Worm (Caenorhabditis elegans) whole organism, young adult: Measurements from ENCODE around the gene F54D5.15.
A peak's percentile ranks its signal among the peaks of the same experiment; 100 is the strongest.

Experiments used
- B0261.1 ChIP-seq: sonication (generic microtip); optimal IDR thresholded peaks from 2 replicates; lab custom pipeline; 2016; ENCODE audit warnings: mild to moderate bottlenecking, missing genetic modification characterization, moderate library complexity, missing compliant biosample characterization
- B0336.3 ChIP-seq: fragments of 200-800 bp; sonication (Bioruptor generic); IDR thresholded peaks from 2 replicates; pipeline ENCODE4 v1.3.6; 2022; ENCODE audit warnings: missing genetic modification characterization, missing compliant biosample characterization
- F23B12.7 ChIP-seq: sonication (generic microtip); optimal IDR thresholded peaks from 2 replicates; lab custom pipeline; 2017; ENCODE audit warnings: missing genetic modification characterization, mild to moderate bottlenecking, missing compliant biosample characterization, antibody characterized with exemption, moderate library complexity; ENCODE audit not compliant: insufficient read depth
- F33H1.4 ChIP-seq: fragments of 200-800 bp; sonication (Bioruptor generic); IDR thresholded peaks from 2 replicates; pipeline ENCODE4 v1.3.6; 2022; ENCODE audit warnings: missing genetic modification reagents, missing genetic modification characterization, missing compliant biosample characterization
- F49E8.2 ChIP-seq: sonication (generic microtip); optimal IDR thresholded peaks from 3 replicates; lab custom pipeline; 2017; ENCODE audit warnings: missing genetic modification characterization, mild to moderate bottlenecking, missing compliant biosample characterization, antibody characterized with exemption, moderate library complexity; ENCODE audit not compliant: insufficient read depth
- F52B5.7 ChIP-seq: sonication (generic microtip); optimal IDR thresholded peaks from 2 replicates; lab custom pipeline; 2016; ENCODE audit warnings: mild to moderate bottlenecking, missing genetic modification characterization, missing compliant biosample characterization
- F57A8.1 ChIP-seq: fragments of 200-800 bp; sonication (Bioruptor generic); optimal IDR thresholded peaks from 2 replicates; lab custom pipeline; 2018; ENCODE audit warnings: mild to moderate bottlenecking, missing genetic modification characterization, moderate library complexity, missing compliant biosample characterization
- Y53F4B.3 ChIP-seq: fragments of 200-800 bp; sonication (Bioruptor generic); IDR thresholded peaks from 2 replicates; pipeline ENCODE4 v1.3.6; 2022; ENCODE audit warnings: missing genetic modification reagents, missing genetic modification characterization, missing compliant biosample characterization
- Y53G8AR.9 ChIP-seq: fragments of 200-800 bp; sonication (Bioruptor generic); conservative IDR thresholded peaks from 2 replicates; pipeline ENCODE4 v1.3.6; 2022; ENCODE audit warnings: missing genetic modification reagents, missing genetic modification characterization, missing compliant biosample characterization
- Y56A3A.18 ChIP-seq: fragments of 200-800 bp; sonication (Bioruptor generic); IDR thresholded peaks from 2 replicates; pipeline ENCODE4 v1.3.6; 2022; ENCODE audit warnings: missing genetic modification reagents, missing genetic modification characterization, missing compliant biosample characterization
- Y79H2A.3 ChIP-seq: fragments of 200-800 bp; sonication (Bioruptor generic); conservative IDR thresholded peaks from 2 replicates; pipeline ENCODE4 v1.3.6; 2022; ENCODE audit warnings: missing genetic modification reagents, missing genetic modification characterization, missing compliant biosample characterization
- Y95B8A.8 ChIP-seq: fragments of 200-800 bp; sonication (Bioruptor generic); IDR thresholded peaks from 2 replicates; pipeline ENCODE4 v1.3.6; 2022; ENCODE audit warnings: missing genetic modification reagents, missing genetic modification characterization, missing compliant biosample characterization
- ZK185.1 ChIP-seq: sonication (generic microtip); optimal IDR thresholded peaks from 2 replicates; lab custom pipeline; 2016; ENCODE audit warnings: mild to moderate bottlenecking, missing genetic modification characterization, missing compliant biosample characterization; ENCODE audit not compliant: poor library complexity, severe bottlenecking
- akir-1 ChIP-seq: fragments of 200-800 bp; sonication (Bioruptor generic); optimal IDR thresholded peaks from 2 replicates; lab custom pipeline; 2018; ENCODE audit warnings: mild to moderate bottlenecking, missing genetic modification characterization, moderate library complexity, missing compliant biosample characterization
- attf-5 ChIP-seq: fragments of 200-800 bp; sonication (Bioruptor generic); optimal IDR thresholded peaks from 2 replicates; lab custom pipeline; 2018; ENCODE audit warnings: mild to moderate bottlenecking, missing genetic modification characterization, missing compliant biosample characterization
- attf-6 ChIP-seq: fragments of 200-800 bp; sonication (Bioruptor generic); IDR thresholded peaks from 2 replicates; pipeline ENCODE4 v1.3.6; 2022; ENCODE audit warnings: missing genetic modification reagents, missing genetic modification characterization, missing compliant biosample characterization
- ccch-3 ChIP-seq: fragments of 200-800 bp; sonication (Bioruptor generic); optimal IDR thresholded peaks from 2 replicates; lab custom pipeline; 2018; ENCODE audit warnings: mild to moderate bottlenecking, missing genetic modification characterization, missing compliant biosample characterization
- cebp-1 ChIP-seq, 2 experiments: fragments of 200-800 bp in 1 of 2; sonication (Bioruptor generic) in 1 of 2; sonication (generic microtip) in 1 of 2; IDR thresholded peaks in 1 of 2; optimal IDR thresholded peaks in 1 of 2; 2 replicates each; pipeline versions ENCODE4 v1.3.6 to Lab custom; 2017 to 2022; ENCODE audit warnings: missing compliant biosample characterization in 2 of 2, missing genetic modification characterization in 2 of 2, mild to moderate bottlenecking in 1 of 2, missing genetic modification reagents in 1 of 2, moderate library complexity in 1 of 2
- cebp-2 ChIP-seq: fragments of 200-800 bp; sonication (Bioruptor generic); IDR thresholded peaks from 2 replicates; pipeline ENCODE4 v1.3.6; 2022; ENCODE audit warnings: missing genetic modification characterization, missing compliant biosample characterization
- ceh-100 ChIP-seq: fragments of 200-800 bp; sonication (Bioruptor generic); IDR thresholded peaks from 2 replicates; pipeline ENCODE4 v1.3.6; 2022; ENCODE audit warnings: missing genetic modification reagents, missing genetic modification characterization, missing compliant biosample characterization
- ceh-27 ChIP-seq: fragments of 200-800 bp; sonication (Bioruptor generic); optimal IDR thresholded peaks from 2 replicates; lab custom pipeline; 2018; ENCODE audit warnings: mild to moderate bottlenecking, missing genetic modification characterization, moderate library complexity, missing compliant biosample characterization
- ceh-40 ChIP-seq: fragments of 200-800 bp; sonication (Bioruptor generic); IDR thresholded peaks from 2 replicates; pipeline ENCODE4 v1.3.6; 2022; ENCODE audit warnings: missing genetic modification characterization, missing compliant biosample characterization
- chd-7 ChIP-seq: sonication (generic microtip); optimal IDR thresholded peaks from 2 replicates; lab custom pipeline; 2016; ENCODE audit warnings: mild to moderate bottlenecking, missing genetic modification characterization, moderate library complexity, missing compliant biosample characterization
- efl-1 ChIP-seq: fragments of 150-350 bp; optimal IDR thresholded peaks from 2 replicates; lab custom pipeline; 2014; ENCODE audit warnings: missing biosample characterization, missing genetic modification reagents, missing genetic modification characterization
- him-1 ChIP-seq: sonication (generic microtip); optimal IDR thresholded peaks from 2 replicates; lab custom pipeline; 2016; ENCODE audit warnings: missing genotype, missing genetic modification reagents, missing genetic modification characterization, missing compliant biosample characterization
- hlh-26 ChIP-seq: fragments of 200-800 bp; sonication (Bioruptor generic); conservative IDR thresholded peaks from 2 replicates; pipeline ENCODE4 v1.3.6; 2022; ENCODE audit warnings: missing genetic modification reagents, missing genetic modification characterization, missing compliant biosample characterization
- lin-40 ChIP-seq: sonication (generic microtip); optimal IDR thresholded peaks from 2 replicates; lab custom pipeline; 2016; ENCODE audit warnings: missing genetic modification characterization, mild to moderate bottlenecking, missing compliant biosample characterization, missing genotype, missing genetic modification reagents
- lir-1 ChIP-seq: fragments of 200-800 bp; sonication (Bioruptor generic); conservative IDR thresholded peaks from 2 replicates; pipeline ENCODE4 v1.3.6; 2022; ENCODE audit warnings: missing genetic modification reagents, missing genetic modification characterization, missing compliant biosample characterization
- madf-10 ChIP-seq: sonication (generic microtip); optimal IDR thresholded peaks from 2 replicates; lab custom pipeline; 2016; ENCODE audit warnings: mild to moderate bottlenecking, missing genetic modification characterization, missing compliant biosample characterization
- madf-6 ChIP-seq: fragments of 200-800 bp; sonication (Bioruptor generic); IDR thresholded peaks from 2 replicates; pipeline ENCODE4 v1.3.6; 2022; ENCODE audit warnings: missing genetic modification reagents, missing genetic modification characterization, missing compliant biosample characterization
- mcd-1 ChIP-seq: fragments of 200-800 bp; sonication (Bioruptor generic); IDR thresholded peaks from 2 replicates; pipeline ENCODE4 v1.3.6; 2022; ENCODE audit warnings: missing genetic modification reagents, missing genetic modification characterization, missing compliant biosample characterization
- nfyb-1 ChIP-seq: fragments of 200-800 bp; sonication (Bioruptor generic); IDR thresholded peaks from 2 replicates; pipeline ENCODE4 v1.3.6; 2022; ENCODE audit warnings: missing genetic modification reagents, missing genetic modification characterization, missing compliant biosample characterization
- nhr-80 ChIP-seq: sonication (generic microtip); optimal IDR thresholded peaks from 2 replicates; lab custom pipeline; 2016; ENCODE audit warnings: missing genetic modification characterization, missing compliant biosample characterization
- repo-1 ChIP-seq: sonication (generic microtip); optimal IDR thresholded peaks from 2 replicates; lab custom pipeline; 2017; ENCODE audit warnings: mild to moderate bottlenecking, missing genetic modification characterization, missing compliant biosample characterization
- sea-2 ChIP-seq: fragments of 200-800 bp; sonication (Bioruptor generic); IDR thresholded peaks from 2 replicates; pipeline ENCODE4 v1.3.6; 2022; ENCODE audit warnings: missing genetic modification characterization, missing compliant biosample characterization
- snpc-3.4 ChIP-seq: sonication (generic microtip); optimal IDR thresholded peaks from 2 replicates; lab custom pipeline; 2017; ENCODE audit warnings: missing genetic modification characterization, mild to moderate bottlenecking, missing compliant biosample characterization, antibody characterized with exemption, moderate library complexity, missing genotype, missing genetic modification reagents
- snpc-4 ChIP-seq, 5 experiments: fragments of 150-350 bp in 1 of 5; sonication (generic microtip) in 4 of 5; optimal IDR thresholded peaks; 2 replicates each; lab custom pipeline; 2014 to 2018; ENCODE audit warnings: missing genetic modification characterization in 5 of 5, missing biosample characterization in 3 of 5, antibody characterized with exemption in 2 of 5, mild to moderate bottlenecking in 2 of 5, missing compliant biosample characterization in 2 of 5, missing genotype in 2 of 5, moderate library complexity in 2 of 5, missing genetic modification reagents in 1 of 5
- tbp1 ChIP-seq: fragments of 200-800 bp; sonication (Bioruptor generic); optimal IDR thresholded peaks from 2 replicates; lab custom pipeline; 2018; ENCODE audit warnings: mild to moderate bottlenecking, missing genetic modification characterization, missing compliant biosample characterization
- tbx-9 ChIP-seq: sonication (generic microtip); optimal IDR thresholded peaks from 2 replicates; lab custom pipeline; 2016; ENCODE audit warnings: borderline replicate concordance, missing genetic modification characterization, inconsistent platforms, missing compliant biosample characterization
- tlf-1 ChIP-seq: fragments of 200-800 bp; sonication (Bioruptor generic); optimal IDR thresholded peaks from 2 replicates; lab custom pipeline; 2018; ENCODE audit warnings: mild to moderate bottlenecking, missing genetic modification characterization, missing compliant biosample characterization
- xnd-1 ChIP-seq: sonication (generic microtip); optimal IDR thresholded peaks from 2 replicates; lab custom pipeline; 2016; ENCODE audit warnings: missing genotype, missing genetic modification reagents, missing genetic modification characterization, missing compliant biosample characterization
- zfh-2 ChIP-seq: fragments of 200-800 bp; sonication (Bioruptor generic); conservative IDR thresholded peaks from 2 replicates; pipeline ENCODE4 v1.3.6; 2022; ENCODE audit warnings: missing genetic modification reagents, missing genetic modification characterization, missing compliant biosample characterization
- ztf-25 ChIP-seq: fragments of 200-800 bp; sonication (Bioruptor generic); IDR thresholded peaks from 2 replicates; pipeline ENCODE4 v1.3.6; 2022; ENCODE audit warnings: missing genetic modification reagents, missing genetic modification characterization, missing compliant biosample characterization
- ztf-6 ChIP-seq: fragments of 200-800 bp; sonication (Bioruptor generic); IDR thresholded peaks from 2 replicates; pipeline ENCODE4 v1.3.6; 2022; ENCODE audit warnings: missing genetic modification reagents, missing genetic modification characterization, missing compliant biosample characterization

The F54D5.15 gene

ce11 chrII:11538741-11539140 lies 25.3 kb downstream of the F54D5.15 start, which contains the start of gene Y62F5A.9:
Gene Y62F5A.9, minus strand, starts transcription at chrII:11538841.
- TF ChIP-seq F33H1.4 (GFP tag; lab: Robert Waterston, UW): no peak
- TF ChIP-seq cebp-1 (GFP tag; IDR thresholded peaks at IDR 0.05; lab: Robert Waterston, UW): no peak
- TF ChIP-seq cebp-1 (tag; optimal IDR thresholded peaks at IDR 0.05; lab: Kevin White, UChicago): peak; percentile 6
- no peak for TF ChIP-seq efl-1 (GFP tag; lab: Kevin White, UChicago)
- TF ChIP-seq snpc-3.4 (tag; lab: Kevin White, UChicago): peak; percentile 32
- TF ChIP-seq, all 124 proteins: peak for 2

- TF ChIP-seq ztf-6 (GFP tag; lab: Robert Waterston, UW) (no peak), F57A8.1 (GFP tag; lab: Kevin White, UChicago) (no peak), tbx-9 (tag; lab: Kevin White, UChicago) (no peak), nhr-80 (no peak), madf-10 (no peak), sea-2 (no peak), hlh-26 (no peak), ZK185.1 (tag; lab: Kevin White, UChicago) (no peak), ceh-100 (GFP tag; lab: Robert Waterston, UW) (no peak), Y79H2A.3 (GFP tag; lab: Robert Waterston, UW) (no peak), repo-1 (tag; lab: Kevin White, UChicago) (no peak), nfyb-1 (GFP tag; lab: Robert Waterston, UW) (0 out of 2 replicates have a peak, but pooled peaks have one; percentile 12), chd-7 (no peak), lin-40 (no peak), zfh-2 (GFP tag; lab: Robert Waterston, UW) (0 out of 2 replicates have a peak, but pooled peaks have one; percentile 3), ztf-25 (GFP tag; lab: Robert Waterston, UW) (0 out of 2 replicates have a peak, but pooled peaks have one; percentile 43), lir-1 (GFP tag; lab: Robert Waterston, UW) (0 out of 2 replicates have a peak, but pooled peaks have one; percentile 10), F52B5.7 (tag; lab: Kevin White, UChicago) (no peak), attf-6 (no peak), tbp1 (no peak), B0336.3 (GFP tag; lab: Robert Waterston, UW) (0 out of 2 replicates have a peak, but pooled peaks have one; percentile 24), cebp-2 (GFP tag; lab: Robert Waterston, UW) (no peak), him-1 (no peak), F49E8.2 (tag; lab: Kevin White, UChicago) (no peak), snpc-4 (GFP tag; optimal IDR thresholded peaks at IDR 0.05; lab: Kevin White, UChicago) (no peak), snpc-4 (tag; optimal IDR thresholded peaks at IDR 0.05; lab: Kevin White, UChicago) (no peak)
- TF ChIP-seq, all 124 proteins: peak for 5
These were observed 26.4 kb downstream of the F54D5.15 start for ce11 chrII:11537606-11538016.

- TF ChIP-seq ceh-40 (GFP tag; lab: Robert Waterston, UW) (no peak), Y56A3A.18 (GFP tag; lab: Robert Waterston, UW) (no peak), tlf-1 (GFP tag; lab: Kevin White, UChicago) (peak; percentile 81), lir-1 (GFP tag; lab: Robert Waterston, UW) (peak; percentile 79; the same call in 1 of the 2 replicates), Y53F4B.3 (GFP tag; lab: Robert Waterston, UW) (no peak), mcd-1 (GFP tag; lab: Robert Waterston, UW) (peak; percentile 78), attf-5 (GFP tag; lab: Kevin White, UChicago) (no peak), madf-6 (GFP tag; lab: Robert Waterston, UW) (peak; percentile 98), B0261.1 (no peak), Y95B8A.8 (GFP tag; lab: Robert Waterston, UW) (peak; percentile 81; the same call in 1 of the 2 replicates), akir-1 (no peak), xnd-1 (tag; lab: Kevin White, UChicago) (peak; percentile 95), F23B12.7 (tag; lab: Kevin White, UChicago) (no peak), him-1 (peak; percentile 30), nhr-80 (no peak), Y53G8AR.9 (GFP tag; lab: Robert Waterston, UW) (0 out of 2 replicates have a peak, but pooled peaks have one; percentile 68), ceh-27 (peak; percentile 6), ztf-25 (GFP tag; lab: Robert Waterston, UW) (no peak), sea-2 (no peak), ccch-3 (no peak)
These were observed 26.9 kb downstream of the F54D5.15 start for ce11 chrII:11537115-11537514.
